Fruit fly (Drosophila melanogaster): ENCODE data around the gene mRpL9.
A peak's percentile ranks its signal among the peaks of the same experiment; 100 is the strongest.

mRpL9 gene

DNA sequence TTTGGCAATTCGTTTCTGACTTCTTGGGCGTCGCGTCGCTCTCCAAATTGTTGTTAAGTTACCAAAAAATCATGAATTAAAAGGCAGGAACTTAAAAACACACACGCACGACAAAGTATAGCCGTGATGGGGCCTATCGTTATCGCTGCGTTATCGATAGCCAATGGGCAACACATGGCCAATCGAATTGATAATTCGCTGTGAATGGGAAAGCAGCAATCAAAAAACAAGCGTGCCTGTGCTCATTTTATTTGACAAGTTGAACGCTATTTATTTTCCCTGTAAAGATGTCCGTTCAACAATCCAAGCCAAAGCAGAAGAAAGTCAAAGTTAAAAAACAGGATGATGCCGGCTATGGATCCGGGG, 15.5 kb downstream of the mRpL9 start, which contains the start of the genes Surf4 and CG31301 (continued):
- TF ChIP-seq Lpt (GFP tag; optimal IDR thresholded peaks at IDR 0.05) = no peak
- TF ChIP-seq gt (GFP tag; IDR thresholded peaks at IDR 0.05) = no peak
- no peak for TF ChIP-seq h (optimal IDR thresholded peaks at IDR 0.05)
- TF ChIP-seq gcm2 (GFP tag; optimal IDR thresholded peaks at IDR 0.05) = no peak
- no peak for TF ChIP-seq CG31365 (tag; optimal IDR thresholded peaks at IDR 0.05)
- peak; percentile 86 for TF ChIP-seq HLH4C (GFP tag; IDR thresholded peaks at IDR 0.05; ENCODE audit: partially characterized antibody)
- no peak for TF ChIP-seq Ravus (GFP tag; IDR thresholded peaks at IDR 0.05)
- TF ChIP-seq ken (GFP tag; IDR thresholded peaks at IDR 0.05) = no peak
- TF ChIP-seq Ada2b (GFP tag; IDR thresholded peaks at IDR 0.05) = no peak
- TF ChIP-seq CG10979 (tag; optimal IDR thresholded peaks at IDR 0.05) = no peak
- no peak for TF ChIP-seq Oli (tag; optimal IDR thresholded peaks at IDR 0.05)
- no peak for TF ChIP-seq Fer1 (GFP tag; optimal IDR thresholded peaks at IDR 0.05)
- TF ChIP-seq cg (GFP tag; optimal IDR thresholded peaks at IDR 0.05) = no peak
- TF ChIP-seq HLH3B (GFP tag; IDR thresholded peaks at IDR 0.05) = no peak
- no peak for TF ChIP-seq fd96Cb (tag; optimal IDR thresholded peaks at IDR 0.05)
- no peak for TF ChIP-seq CG13296 (GFP tag; optimal IDR thresholded peaks at IDR 0.05)
- TF ChIP-seq Eip74EF (GFP tag; optimal IDR thresholded peaks at IDR 0.05) = no peak
- no peak for TF ChIP-seq Dip3 (GFP tag; optimal IDR thresholded peaks at IDR 0.05)
- no peak for TF ChIP-seq CG10959 (GFP tag; IDR thresholded peaks at IDR 0.05)
- TF ChIP-seq Sox100B (GFP tag; optimal IDR thresholded peaks at IDR 0.05) = no peak
- TF ChIP-seq Awh (GFP tag; IDR thresholded peaks at IDR 0.05) = no peak
- no peak for TF ChIP-seq bcd (GFP tag; optimal IDR thresholded peaks at IDR 0.05)
- TF ChIP-seq danr (GFP tag; IDR thresholded peaks at IDR 0.05) = no peak
- no peak for TF ChIP-seq bab2 (GFP tag; optimal IDR thresholded peaks at IDR 0.05)
- TF ChIP-seq repo (GFP tag; optimal IDR thresholded peaks at IDR 0.05) = no peak
- no peak for TF ChIP-seq en (GFP tag; optimal IDR thresholded peaks at IDR 0.05)
- TF ChIP-seq CG1647 (GFP tag; optimal IDR thresholded peaks at IDR 0.05) = no peak
- TF ChIP-seq lbe (GFP tag; optimal IDR thresholded peaks at IDR 0.05) = no peak
- TF ChIP-seq Hr51 (GFP tag; optimal IDR thresholded peaks at IDR 0.05) = no peak
- TF ChIP-seq ems (GFP tag; optimal IDR thresholded peaks at IDR 0.05) = no peak
- TF ChIP-seq CG6791 (GFP tag; IDR thresholded peaks at IDR 0.05; ENCODE audit: partially characterized antibody) = peak; percentile 90
- TF ChIP-seq chm (GFP tag; IDR thresholded peaks at IDR 0.05) = no peak
- TF ChIP-seq CG2120 (GFP tag; optimal IDR thresholded peaks at IDR 0.05) = no peak
- TF ChIP-seq Rfx (GFP tag; IDR thresholded peaks at IDR 0.05) = 0 out of 2 replicates have a peak, but pooled peaks have one; percentile 10
- TF ChIP-seq CG16863 (GFP tag; optimal IDR thresholded peaks at IDR 0.05) = no peak
- TF ChIP-seq CG18262 (tag; optimal IDR thresholded peaks at IDR 0.05) = no peak
- TF ChIP-seq D19B (GFP tag; optimal IDR thresholded peaks at IDR 0.05) = no peak
- no peak for TF ChIP-seq Hsf (GFP tag; optimal IDR thresholded peaks at IDR 0.05)
- no peak for TF ChIP-seq CG1602 (GFP tag; optimal IDR thresholded peaks at IDR 0.05)
- no peak for TF ChIP-seq gsb-n (tag; optimal IDR thresholded peaks at IDR 0.05)
- TF ChIP-seq phol (tag; optimal IDR thresholded peaks at IDR 0.05) = peak; percentile 16
- peak; percentile 6 for TF ChIP-seq CG17359 (tag; optimal IDR thresholded peaks at IDR 0.05)
- no peak for TF ChIP-seq Pdp1 (GFP tag; optimal IDR thresholded peaks at IDR 0.05)
- no peak for TF ChIP-seq Six4 (GFP tag; optimal IDR thresholded peaks at IDR 0.05)
- peak; percentile 76 for TF ChIP-seq CG7963 (GFP tag; IDR thresholded peaks at IDR 0.05; ENCODE audit: partially characterized antibody)
- no peak for TF ChIP-seq ci (GFP tag; IDR thresholded peaks at IDR 0.05)
- no peak for TF ChIP-seq CG33213 (GFP tag; optimal IDR thresholded peaks at IDR 0.05)
- TF ChIP-seq emc (GFP tag; optimal IDR thresholded peaks at IDR 0.05) = no peak
- no peak for TF ChIP-seq lab (GFP tag; optimal IDR thresholded peaks at IDR 0.05)
- no peak for TF ChIP-seq Dfd (GFP tag; optimal IDR thresholded peaks at IDR 0.05)
- no peak for TF ChIP-seq NC2α (GFP tag; optimal IDR thresholded peaks at IDR 0.05)
- TF ChIP-seq CG2202 (tag; optimal IDR thresholded peaks at IDR 0.05) = no peak
- peak; percentile 39 for TF ChIP-seq Sin3A (optimal IDR thresholded peaks at IDR 0.05)
